Fruit fly (Drosophila melanogaster) whole organism, embryonic: Measurements from ENCODE around the gene L2HGDH.
A peak's percentile ranks its signal among the peaks of the same experiment; 100 is the strongest.

Experiments used
- Asciz ChIP-seq: fragments of 200-800 bp; sonication (Bioruptor generic); optimal IDR thresholded peaks from 2 replicates; lab custom pipeline; 2017; ENCODE audit warnings: missing biosample characterization, mild to moderate bottlenecking, missing genetic modification characterization, missing genetic modification reagents
- Blimp-1 ChIP-seq: fragments of 200-800 bp; sonication (Bioruptor generic); optimal IDR thresholded peaks from 3 replicates; lab custom pipeline; 2018; ENCODE audit warnings: missing biosample characterization, missing genetic modification characterization, mild to moderate bottlenecking, moderate library complexity, missing genetic modification reagents
- BtbVII ChIP-seq: fragments of 200-800 bp; sonication (Bioruptor generic); optimal IDR thresholded peaks from 3 replicates; lab custom pipeline; 2017; ENCODE audit warnings: missing biosample characterization, mild to moderate bottlenecking, missing genetic modification characterization
- CG10321 ChIP-seq: fragments of 200-800 bp; sonication (Bioruptor generic); IDR thresholded peaks from 2 replicates; pipeline ENCODE4 v1.3.6; 2022; ENCODE audit warnings: missing biosample characterization, missing genetic modification characterization
- CG10654 ChIP-seq: fragments of 200-800 bp; sonication (Bioruptor generic); optimal IDR thresholded peaks from 2 replicates; lab custom pipeline; 2016; ENCODE audit warnings: missing biosample characterization, missing genetic modification characterization
- CG12155 ChIP-seq: fragments of 200-800 bp; sonication (Bioruptor generic); optimal IDR thresholded peaks from 3 replicates; lab custom pipeline; 2016; ENCODE audit warnings: missing biosample characterization, missing genetic modification characterization
- CG17361 ChIP-seq: fragments of 200-800 bp; sonication (Bioruptor generic); IDR thresholded peaks from 3 replicates; pipeline ENCODE4 v1.3.6; 2022; ENCODE audit warnings: missing biosample characterization, missing genetic modification characterization
- CG18011 ChIP-seq: fragments of 200-800 bp; sonication (Bioruptor generic); optimal IDR thresholded peaks from 2 replicates; lab custom pipeline; 2017; ENCODE audit warnings: missing biosample characterization, missing genetic modification characterization, mild to moderate bottlenecking, moderate library complexity, missing genotype
- CG18262 ChIP-seq: fragments of 200-800 bp; optimal IDR thresholded peaks from 3 replicates; lab custom pipeline; 2019; ENCODE audit warnings: missing biosample characterization, mild to moderate bottlenecking, missing genetic modification characterization, moderate library complexity
- CG30403 ChIP-seq: fragments of 200-800 bp; sonication (Bioruptor generic); optimal IDR thresholded peaks from 3 replicates; lab custom pipeline; 2016; ENCODE audit warnings: missing biosample characterization, missing genetic modification characterization
- CG30431 ChIP-seq: fragments of 200-800 bp; sonication (Bioruptor generic); optimal IDR thresholded peaks from 2 replicates; lab custom pipeline; 2017; ENCODE audit warnings: missing biosample characterization, missing genetic modification characterization
- CG3995 ChIP-seq: fragments of 200-800 bp; sonication (Bioruptor generic); optimal IDR thresholded peaks from 3 replicates; lab custom pipeline; 2016; ENCODE audit warnings: missing biosample characterization, missing genetic modification characterization
- CG4617 ChIP-seq: fragments of 200-800 bp; sonication (Bioruptor generic); optimal IDR thresholded peaks from 3 replicates; lab custom pipeline; 2016; ENCODE audit warnings: missing biosample characterization, missing genetic modification characterization, borderline replicate concordance
- CG4707 ChIP-seq: fragments of 200-800 bp; sonication (Bioruptor generic); optimal IDR thresholded peaks from 2 replicates; lab custom pipeline; 2018; ENCODE audit warnings: missing biosample characterization, mild to moderate bottlenecking, missing genetic modification characterization, moderate library complexity
- CG7786 ChIP-seq: fragments of 200-800 bp; sonication (Bioruptor generic); optimal IDR thresholded peaks from 2 replicates; lab custom pipeline; 2016; ENCODE audit warnings: missing biosample characterization, missing genetic modification characterization
- CG8765 ChIP-seq: fragments of 200-800 bp; sonication (Bioruptor generic); IDR thresholded peaks from 2 replicates; pipeline ENCODE4 v1.3.6; 2022; ENCODE audit warnings: missing biosample characterization, missing genetic modification characterization
- CG8944 ChIP-seq: fragments of 200-800 bp; sonication (Bioruptor generic); optimal IDR thresholded peaks from 3 replicates; lab custom pipeline; 2016; ENCODE audit warnings: missing biosample characterization, missing genetic modification characterization
- CG9215 ChIP-seq: fragments of 200-800 bp; sonication (Bioruptor generic); IDR thresholded peaks from 2 replicates; pipeline ENCODE4 v1.3.6; 2022; ENCODE audit warnings: missing biosample characterization, missing genetic modification characterization
- CG9932 ChIP-seq: fragments of 200-800 bp; sonication (Bioruptor generic); IDR thresholded peaks from 2 replicates; pipeline ENCODE4 v1.3.6; 2022; ENCODE audit warnings: missing biosample characterization, missing genetic modification characterization
- ERR ChIP-seq: fragments of 200-800 bp; sonication (Bioruptor generic); optimal IDR thresholded peaks from 2 replicates; lab custom pipeline; 2016; ENCODE audit warnings: missing biosample characterization, missing genetic modification characterization
- Fer3 ChIP-seq: fragments of 200-800 bp; sonication (Bioruptor generic); optimal IDR thresholded peaks from 2 replicates; lab custom pipeline; 2018; ENCODE audit warnings: missing biosample characterization, mild to moderate bottlenecking, missing genetic modification characterization, moderate library complexity
- Mes4 ChIP-seq: fragments of 200-800 bp; sonication (Bioruptor generic); optimal IDR thresholded peaks from 2 replicates; lab custom pipeline; 2016; ENCODE audit warnings: missing biosample characterization, missing genetic modification characterization
- NK7.1 ChIP-seq: fragments of 200-800 bp; sonication (Bioruptor generic); optimal IDR thresholded peaks from 3 replicates; lab custom pipeline; 2016; ENCODE audit warnings: missing biosample characterization, missing genetic modification characterization
- NfI ChIP-seq: fragments of 200-800 bp; sonication (Bioruptor generic); optimal IDR thresholded peaks from 3 replicates; lab custom pipeline; 2018; ENCODE audit warnings: missing biosample characterization, mild to moderate bottlenecking, missing genetic modification characterization, moderate library complexity
- Ravus ChIP-seq: fragments of 200-800 bp; sonication (Bioruptor generic); IDR thresholded peaks from 2 replicates; pipeline ENCODE4 v1.3.6; 2022; ENCODE audit warnings: missing biosample characterization, missing genetic modification characterization
- Sin3A ChIP-seq: fragments of >200 bp; optimal IDR thresholded peaks from 2 replicates; lab custom pipeline; 2018
- Usf ChIP-seq: fragments of 200-800 bp; sonication (Bioruptor generic); optimal IDR thresholded peaks from 2 replicates; lab custom pipeline; 2017; ENCODE audit warnings: missing genotype, missing biosample characterization, missing genetic modification characterization
- al ChIP-seq: fragments of 200-800 bp; sonication (Bioruptor generic); IDR thresholded peaks from 2 replicates; pipeline ENCODE4 v1.3.6; 2022; ENCODE audit warnings: missing biosample characterization, missing genetic modification characterization
- ara ChIP-seq: fragments of 200-800 bp; sonication (Bioruptor generic); IDR thresholded peaks from 2 replicates; pipeline ENCODE4 v1.3.6; 2022; ENCODE audit warnings: missing biosample characterization, missing genetic modification characterization
- btn ChIP-seq: fragments of 200-800 bp; sonication (Bioruptor generic); optimal IDR thresholded peaks from 2 replicates; lab custom pipeline; 2016; ENCODE audit warnings: missing biosample characterization, missing genetic modification characterization
- dysf ChIP-seq: fragments of 200-800 bp; sonication (Bioruptor generic); IDR thresholded peaks from 3 replicates; pipeline ENCODE4 v1.3.6; 2022; ENCODE audit warnings: missing biosample characterization, missing genetic modification characterization
- eyg ChIP-seq: fragments of 200-800 bp; sonication (Bioruptor generic); optimal IDR thresholded peaks from 3 replicates; lab custom pipeline; 2016; ENCODE audit warnings: missing biosample characterization, missing genetic modification characterization
- her ChIP-seq: fragments of 200-800 bp; sonication (Bioruptor generic); optimal IDR thresholded peaks from 2 replicates; lab custom pipeline; 2016; ENCODE audit warnings: missing biosample characterization, missing genetic modification characterization
- kni ChIP-seq: fragments of 200-800 bp; sonication (Bioruptor generic); optimal IDR thresholded peaks from 3 replicates; lab custom pipeline; 2017; ENCODE audit warnings: mild to moderate bottlenecking, missing biosample characterization, missing genetic modification reagents, missing genetic modification characterization
- lmd ChIP-seq: fragments of 200-800 bp; sonication (Bioruptor generic); IDR thresholded peaks from 2 replicates; pipeline ENCODE4 v1.3.6; 2022; ENCODE audit warnings: missing biosample characterization, missing genetic modification characterization
- nom ChIP-seq: fragments of 200-800 bp; sonication (Bioruptor generic); optimal IDR thresholded peaks from 2 replicates; lab custom pipeline; 2017; ENCODE audit warnings: missing biosample characterization, missing genetic modification characterization, mild to moderate bottlenecking, moderate library complexity, missing genetic modification reagents
- odd ChIP-seq: fragments of 200-800 bp; sonication (Bioruptor generic); optimal IDR thresholded peaks from 2 replicates; lab custom pipeline; 2017; ENCODE audit warnings: missing biosample characterization, mild to moderate bottlenecking, missing genetic modification characterization
- onecut ChIP-seq: fragments of 200-800 bp; sonication (Bioruptor generic); IDR thresholded peaks from 2 replicates; pipeline ENCODE4 v1.3.6; 2022; ENCODE audit warnings: missing biosample characterization, missing genetic modification characterization
- pfk ChIP-seq: fragments of 200-800 bp; sonication (Bioruptor generic); optimal IDR thresholded peaks from 2 replicates; lab custom pipeline; 2018; ENCODE audit warnings: missing biosample characterization, mild to moderate bottlenecking, missing genetic modification characterization, moderate library complexity
- pnt ChIP-seq: fragments of 200-800 bp; sonication (Bioruptor generic); optimal IDR thresholded peaks from 3 replicates; lab custom pipeline; 2016; ENCODE audit warnings: missing biosample characterization, missing genetic modification characterization
- row ChIP-seq: fragments of 200-800 bp; sonication (Bioruptor generic); IDR thresholded peaks from 3 replicates; pipeline ENCODE4 v1.3.6; 2022; ENCODE audit warnings: missing biosample characterization, missing genetic modification characterization
- scrt ChIP-seq: fragments of 200-800 bp; sonication (Bioruptor generic); optimal IDR thresholded peaks from 2 replicates; lab custom pipeline; 2018; ENCODE audit warnings: missing biosample characterization, mild to moderate bottlenecking, missing genetic modification characterization, moderate library complexity
- sd ChIP-seq: fragments of 200-800 bp; sonication (Bioruptor generic); optimal IDR thresholded peaks from 3 replicates; lab custom pipeline; 2018; ENCODE audit warnings: missing biosample characterization, mild to moderate bottlenecking, missing genetic modification characterization, moderate library complexity
- sens ChIP-seq: fragments of 200-800 bp; sonication (Bioruptor generic); peaks from one replicate; lab custom pipeline; 2016; ENCODE audit warnings: missing biosample characterization, missing genetic modification characterization
- sens-2 ChIP-seq: fragments of 200-800 bp; sonication (Bioruptor generic); IDR thresholded peaks from 2 replicates; pipeline ENCODE4 v1.3.6; 2022; ENCODE audit warnings: missing biosample characterization, missing genetic modification characterization
- slbo ChIP-seq: fragments of 200-800 bp; sonication (Bioruptor generic); IDR thresholded peaks from 2 replicates; pipeline ENCODE4 v1.3.6; 2022; ENCODE audit warnings: missing biosample characterization, missing genetic modification characterization
- sug ChIP-seq: fragments of 200-800 bp; optimal IDR thresholded peaks from 2 replicates; lab custom pipeline; 2019; ENCODE audit warnings: missing biosample characterization, mild to moderate bottlenecking, missing genetic modification characterization, moderate library complexity
- unc-4 ChIP-seq: fragments of 200-800 bp; sonication (Bioruptor generic); IDR thresholded peaks from 2 replicates; pipeline ENCODE4 v1.3.6; 2022; ENCODE audit warnings: missing biosample characterization, missing genetic modification characterization; ENCODE audit not compliant: partially characterized antibody
- unpg ChIP-seq: fragments of 200-800 bp; sonication (Bioruptor generic); optimal IDR thresholded peaks from 3 replicates; lab custom pipeline; 2018; ENCODE audit warnings: missing biosample characterization, mild to moderate bottlenecking, missing genetic modification characterization, moderate library complexity
- vfl ChIP-seq: fragments of 200-800 bp; sonication (Bioruptor generic); optimal IDR thresholded peaks from 2 replicates; lab custom pipeline; 2016; ENCODE audit warnings: missing biosample characterization, missing genetic modification characterization
- wek ChIP-seq: fragments of 200-800 bp; sonication (Bioruptor generic); optimal IDR thresholded peaks from 3 replicates; lab custom pipeline; 2018; ENCODE audit warnings: missing biosample characterization, mild to moderate bottlenecking, missing genetic modification characterization, moderate library complexity

Gene L2HGDH

DNA sequence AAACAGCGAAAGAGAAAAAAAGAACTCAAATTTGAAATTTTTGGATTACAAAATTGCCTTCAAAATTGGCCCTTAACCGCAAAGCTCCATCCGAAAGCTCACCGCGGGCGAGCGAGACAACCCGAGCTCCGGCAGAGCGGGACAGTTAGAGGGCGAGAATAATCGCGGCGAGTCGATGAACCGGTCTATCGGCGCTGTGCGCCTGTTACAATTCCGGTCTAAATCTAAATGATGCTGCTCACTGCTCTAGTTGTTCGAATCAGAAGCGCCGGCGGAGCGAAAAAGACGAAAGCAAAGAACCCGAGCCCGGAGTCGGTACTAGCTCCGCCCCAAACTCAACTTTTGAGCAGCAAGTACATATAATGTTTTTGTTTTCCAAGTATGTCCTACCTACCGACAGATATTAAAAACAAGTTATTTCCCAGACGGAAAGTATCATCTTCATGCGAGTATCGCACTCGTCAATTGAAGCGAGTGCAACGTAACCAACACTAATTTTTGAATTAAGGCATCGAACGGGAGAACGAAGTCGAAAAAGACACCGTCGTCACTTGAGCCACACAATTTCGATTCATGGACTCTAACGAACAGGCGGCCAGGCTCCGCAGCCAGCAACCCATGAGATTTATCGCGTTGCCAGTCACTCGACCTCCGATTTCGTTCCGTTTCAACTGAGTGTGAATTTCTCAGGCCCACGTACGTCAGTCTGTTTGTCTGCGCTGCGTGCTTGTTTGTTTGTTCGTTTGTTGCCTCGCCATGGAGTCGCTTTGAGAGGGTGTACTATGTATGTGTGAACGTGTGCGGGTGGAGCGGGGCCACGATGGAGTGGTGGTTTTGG is 29.9 kb downstream of the L2HGDH start (continued):
- peak; percentile 48 for TF ChIP-seq sug (tag; lab: Kevin White, UChicago)
- peak; percentile 36 for TF ChIP-seq Sin3A (lab: Kevin White, UChicago)
- no peak for TF ChIP-seq Asciz (GFP tag; lab: Kevin White, UChicago)
- no peak for TF ChIP-seq CG8944 (GFP tag; lab: Kevin White, UChicago)
- TF ChIP-seq CG17361 (GFP tag; lab: Robert Waterston, UW): no peak
- no peak for TF ChIP-seq CG30431 (GFP tag; lab: Kevin White, UChicago)
- no peak for TF ChIP-seq CG18262 (tag; lab: Kevin White, UChicago)
- peak; percentile 93 for TF ChIP-seq pfk (GFP tag; lab: Kevin White, UChicago)
- no peak for TF ChIP-seq scrt (GFP tag; lab: Kevin White, UChicago)
- no peak for TF ChIP-seq CG10321
- TF ChIP-seq al (GFP tag; lab: Robert Waterston, UW): no peak
- no peak for TF ChIP-seq unpg (GFP tag; lab: Kevin White, UChicago)
- TF ChIP-seq wek (GFP tag; lab: Kevin White, UChicago): peak; percentile 35
- TF ChIP-seq Fer3: no peak
- TF ChIP-seq Mes4: no peak
- TF ChIP-seq row (GFP tag; lab: Robert Waterston, UW): no peak
- TF ChIP-seq Usf: no peak
- peak; percentile 18 for TF ChIP-seq ERR
- no peak for TF ChIP-seq sens-2 (GFP tag; lab: Robert Waterston, UW)
- no peak for TF ChIP-seq btn
- peak; percentile 81 for TF ChIP-seq CG12155 (GFP tag; lab: Kevin White, UChicago)
- no peak for TF ChIP-seq Ravus (GFP tag; lab: Robert Waterston, UW)
- TF ChIP-seq CG9215 (GFP tag; lab: Robert Waterston, UW): no peak
- TF ChIP-seq eyg (GFP tag; lab: Kevin White, UChicago): no peak
- TF ChIP-seq sens (GFP tag; lab: Kevin White, UChicago): peak; percentile 76
- TF ChIP-seq CG9932: no peak
- TF ChIP-seq CG4617 (GFP tag; lab: Kevin White, UChicago): no peak
- peak; percentile 45 for TF ChIP-seq nom
- peak; percentile 12 for TF ChIP-seq BtbVII (GFP tag; lab: Kevin White, UChicago)
- TF ChIP-seq her (GFP tag; lab: Kevin White, UChicago): no peak
- TF ChIP-seq kni: peak; percentile 100
- no peak for TF ChIP-seq CG8765
- TF ChIP-seq CG18011 (GFP tag; lab: Kevin White, UChicago): no peak
- TF ChIP-seq NfI (GFP tag; lab: Kevin White, UChicago): peak; percentile 23
- no peak for TF ChIP-seq unc-4
- TF ChIP-seq ara: no peak
- peak; percentile 54 for TF ChIP-seq sd (tag; lab: Kevin White, UChicago)
- TF ChIP-seq CG10654 (GFP tag; lab: Kevin White, UChicago): no peak
- no peak for TF ChIP-seq Blimp-1 (GFP tag; lab: Kevin White, UChicago)
- TF ChIP-seq dysf (GFP tag; lab: Robert Waterston, UW): no peak
- no peak for TF ChIP-seq CG7786 (GFP tag; lab: Kevin White, UChicago)
- TF ChIP-seq vfl (GFP tag; lab: Kevin White, UChicago): no peak
- no peak for TF ChIP-seq pnt (GFP tag; lab: Kevin White, UChicago)
- no peak for TF ChIP-seq CG4707
- no peak for TF ChIP-seq onecut (GFP tag; lab: Robert Waterston, UW)
- TF ChIP-seq CG3995 (GFP tag; lab: Kevin White, UChicago): no peak
- TF ChIP-seq NK7.1: no peak
- TF ChIP-seq odd (GFP tag; lab: Kevin White, UChicago): peak; percentile 4
- no peak for TF ChIP-seq slbo (GFP tag; lab: Robert Waterston, UW)
- TF ChIP-seq CG30403: no peak
- TF ChIP-seq lmd: no peak
